Fruit fly (Drosophila melanogaster) whole organism, embryonic: ENCODE measurements around the gene Cpr73D.
A peak's percentile ranks its signal among the peaks of the same experiment; 100 is the strongest.

Experiments
- Abd-B ChIP-seq: fragments of 200-800 bp; sonication (Bioruptor generic); optimal IDR thresholded peaks from 2 replicates; lab custom pipeline; 2018; ENCODE audit warnings: missing biosample characterization, mild to moderate bottlenecking, missing genetic modification characterization, moderate library complexity
- Atf-2 ChIP-seq: fragments of 200-800 bp; sonication (Bioruptor generic); optimal IDR thresholded peaks from 2 replicates; lab custom pipeline; 2016; ENCODE audit warnings: missing biosample characterization, missing genetic modification characterization
- CG10565 ChIP-seq: fragments of 200-800 bp; sonication (Bioruptor generic); optimal IDR thresholded peaks from 3 replicates; lab custom pipeline; 2016; ENCODE audit warnings: missing biosample characterization, mild to moderate bottlenecking, missing genetic modification characterization
- CG12071 ChIP-seq: fragments of 200-800 bp; sonication (Bioruptor generic); optimal IDR thresholded peaks from 3 replicates; lab custom pipeline; 2018; ENCODE audit warnings: missing biosample characterization, mild to moderate bottlenecking, missing genetic modification characterization
- CG12155 ChIP-seq: fragments of 200-800 bp; sonication (Bioruptor generic); optimal IDR thresholded peaks from 3 replicates; lab custom pipeline; 2016; ENCODE audit warnings: missing biosample characterization, missing genetic modification characterization
- CG12219 ChIP-seq: fragments of 200-800 bp; sonication (Bioruptor generic); optimal IDR thresholded peaks from 3 replicates; lab custom pipeline; 2018; ENCODE audit warnings: missing biosample characterization, mild to moderate bottlenecking, missing genetic modification characterization
- CG14860 ChIP-seq: fragments of 200-800 bp; sonication (Bioruptor generic); IDR thresholded peaks from 3 replicates; pipeline ENCODE4 v1.3.6; 2022; ENCODE audit warnings: missing biosample characterization, missing genetic modification characterization; ENCODE audit not compliant: partially characterized antibody
- CG15011 ChIP-seq: fragments of 200-800 bp; sonication (Bioruptor generic); optimal IDR thresholded peaks from 3 replicates; lab custom pipeline; 2018; ENCODE audit warnings: missing biosample characterization, mild to moderate bottlenecking, missing genetic modification characterization
- CG15479 ChIP-seq: fragments of 200-800 bp; sonication (Bioruptor generic); optimal IDR thresholded peaks from 3 replicates; lab custom pipeline; 2019; ENCODE audit warnings: missing biosample characterization, mild to moderate bottlenecking, missing genetic modification characterization, moderate library complexity
- CG1602 ChIP-seq: fragments of 200-800 bp; sonication (Bioruptor generic); optimal IDR thresholded peaks from 3 replicates; lab custom pipeline; 2016; ENCODE audit warnings: missing biosample characterization, missing genetic modification characterization
- CG17328 ChIP-seq: fragments of 200-800 bp; sonication (Bioruptor generic); IDR thresholded peaks from 2 replicates; pipeline ENCODE4 v1.3.6; 2022; ENCODE audit warnings: missing biosample characterization, missing genetic modification characterization
- CG17359 ChIP-seq: fragments of 200-800 bp; sonication (Bioruptor generic); optimal IDR thresholded peaks from 3 replicates; lab custom pipeline; 2018; ENCODE audit warnings: missing biosample characterization, mild to moderate bottlenecking, missing genetic modification characterization, moderate library complexity
- CG17612 ChIP-seq: fragments of 200-800 bp; sonication (Bioruptor generic); IDR thresholded peaks from 2 replicates; pipeline ENCODE4 v1.3.6; 2022; ENCODE audit warnings: missing biosample characterization, missing genetic modification characterization
- CG3163 ChIP-seq: fragments of 200-800 bp; sonication (Bioruptor generic); optimal IDR thresholded peaks from 3 replicates; lab custom pipeline; 2016; ENCODE audit warnings: missing biosample characterization, missing genetic modification characterization
- CG32772 ChIP-seq: fragments of 200-800 bp; sonication (Bioruptor generic); IDR thresholded peaks from 2 replicates; pipeline ENCODE4 v1.3.6; 2022; ENCODE audit warnings: missing biosample characterization, missing genetic modification characterization
- CG3995 ChIP-seq: fragments of 200-800 bp; sonication (Bioruptor generic); optimal IDR thresholded peaks from 3 replicates; lab custom pipeline; 2016; ENCODE audit warnings: missing biosample characterization, missing genetic modification characterization
- CG43689 ChIP-seq: fragments of 200-800 bp; sonication (Bioruptor generic); IDR thresholded peaks from 2 replicates; pipeline ENCODE4 v1.3.6; 2022; ENCODE audit warnings: missing biosample characterization, missing genetic modification characterization
- CG4424 ChIP-seq: fragments of 200-800 bp; sonication (Bioruptor generic); optimal IDR thresholded peaks from 3 replicates; lab custom pipeline; 2016; ENCODE audit warnings: missing biosample characterization, missing genetic modification characterization
- CG6683 ChIP-seq: fragments of 200-800 bp; sonication (Bioruptor generic); optimal IDR thresholded peaks from 2 replicates; lab custom pipeline; 2017; ENCODE audit warnings: missing biosample characterization, mild to moderate bottlenecking, missing genetic modification characterization, missing genetic modification reagents
- CG7556 ChIP-seq: fragments of 200-800 bp; sonication (Bioruptor generic); optimal IDR thresholded peaks from 2 replicates; lab custom pipeline; 2017; ENCODE audit warnings: missing biosample characterization, mild to moderate bottlenecking, missing genetic modification characterization
- CG7745 ChIP-seq: fragments of 200-800 bp; sonication (Bioruptor generic); optimal IDR thresholded peaks from 2 replicates; lab custom pipeline; 2018; ENCODE audit warnings: missing biosample characterization, mild to moderate bottlenecking, missing genetic modification characterization, moderate library complexity
- E2f1 ChIP-seq: fragments of 200-800 bp; sonication (Bioruptor generic); IDR thresholded peaks from 2 replicates; pipeline ENCODE4 v1.3.6; 2022; ENCODE audit warnings: missing biosample characterization, missing genetic modification characterization
- ERR ChIP-seq: fragments of 200-800 bp; sonication (Bioruptor generic); optimal IDR thresholded peaks from 2 replicates; lab custom pipeline; 2016; ENCODE audit warnings: missing biosample characterization, missing genetic modification characterization
- Fer1 ChIP-seq: fragments of 200-800 bp; sonication (Bioruptor generic); optimal IDR thresholded peaks from 2 replicates; lab custom pipeline; 2017; ENCODE audit warnings: missing biosample characterization, mild to moderate bottlenecking, missing genetic modification characterization
- GATAe ChIP-seq: fragments of 200-800 bp; sonication (Bioruptor generic); conservative IDR thresholded peaks from 2 replicates; pipeline ENCODE4 v1.3.6; 2022; ENCODE audit warnings: missing biosample characterization, missing genetic modification characterization
- HLH54F ChIP-seq: fragments of 200-800 bp; sonication (Bioruptor generic); optimal IDR thresholded peaks from 3 replicates; lab custom pipeline; 2016; ENCODE audit warnings: missing biosample characterization, missing genetic modification characterization
- Hsf ChIP-seq: fragments of 200-800 bp; sonication (Bioruptor generic); optimal IDR thresholded peaks from 3 replicates; lab custom pipeline; 2016; ENCODE audit warnings: missing biosample characterization, missing genetic modification characterization
- MBD-R2 ChIP-seq: fragments of 200-800 bp; sonication (Bioruptor generic); IDR thresholded peaks from 2 replicates; pipeline ENCODE4 v1.3.6; 2022; ENCODE audit warnings: missing biosample characterization, missing genetic modification characterization
- Med ChIP-seq: fragments of 200-800 bp; sonication (Bioruptor generic); peaks from one replicate; lab custom pipeline; 2016; ENCODE audit warnings: missing biosample characterization, missing genetic modification characterization, mild to moderate bottlenecking, inconsistent platforms, moderate library complexity
- Six4 ChIP-seq: fragments of 200-800 bp; sonication (Bioruptor generic); optimal IDR thresholded peaks from 2 replicates; lab custom pipeline; 2016; ENCODE audit warnings: missing biosample characterization, missing genetic modification characterization
- Taf1 ChIP-seq: fragments of 200-800 bp; sonication (Bioruptor generic); IDR thresholded peaks from 2 replicates; pipeline ENCODE4 v1.3.6; 2022; ENCODE audit warnings: missing biosample characterization, missing genetic modification characterization
- ab ChIP-seq: fragments of 200-800 bp; sonication (Bioruptor generic); optimal IDR thresholded peaks from 2 replicates; lab custom pipeline; 2016; ENCODE audit warnings: missing biosample characterization, missing genetic modification characterization
- amos ChIP-seq: fragments of 200-800 bp; sonication (Bioruptor generic); IDR thresholded peaks from 2 replicates; pipeline ENCODE4 v1.3.6; 2022; ENCODE audit warnings: missing biosample characterization, missing genetic modification characterization; ENCODE audit not compliant: partially characterized antibody
- dati ChIP-seq: fragments of 200-800 bp; sonication (Bioruptor generic); IDR thresholded peaks from 2 replicates; pipeline ENCODE4 v1.3.6; 2022; ENCODE audit warnings: missing biosample characterization, missing genetic modification characterization
- fd3F ChIP-seq: fragments of 200-800 bp; sonication (Bioruptor generic); optimal IDR thresholded peaks from 2 replicates; lab custom pipeline; 2018; ENCODE audit warnings: missing biosample characterization, mild to moderate bottlenecking, missing genetic modification characterization, moderate library complexity
- ftz-f1 ChIP-seq: fragments of 200-800 bp; sonication (Bioruptor generic); optimal IDR thresholded peaks from 2 replicates; lab custom pipeline; 2016; ENCODE audit warnings: missing biosample characterization, missing genetic modification characterization
- grn ChIP-seq: fragments of 200-800 bp; sonication (Bioruptor generic); optimal IDR thresholded peaks from 3 replicates; lab custom pipeline; 2017; ENCODE audit warnings: missing biosample characterization, missing genetic modification characterization
- klu ChIP-seq: fragments of 200-800 bp; sonication (Bioruptor generic); IDR thresholded peaks from 2 replicates; pipeline ENCODE4 v1.3.6; 2022; ENCODE audit warnings: missing biosample characterization, missing genetic modification characterization
- lilli ChIP-seq: fragments of 200-800 bp; sonication (Bioruptor generic); optimal IDR thresholded peaks from 3 replicates; lab custom pipeline; 2016; ENCODE audit warnings: missing biosample characterization, missing genetic modification characterization
- lmd ChIP-seq: fragments of 200-800 bp; sonication (Bioruptor generic); IDR thresholded peaks from 2 replicates; pipeline ENCODE4 v1.3.6; 2022; ENCODE audit warnings: missing biosample characterization, missing genetic modification characterization
- lov ChIP-seq, 2 experiments: fragments of 200-800 bp in 1 of 2; fragments of >200 bp in 1 of 2; sonication (Bioruptor generic) in 1 of 2; IDR thresholded peaks in 1 of 2; optimal IDR thresholded peaks in 1 of 2; 2 replicates in 1 of 2; 3 replicates in 1 of 2; pipeline versions ENCODE4 v1.3.6 to Lab custom; 2017 to 2022; ENCODE audit warnings: missing biosample characterization in 1 of 2, missing genetic modification characterization in 1 of 2
- nom ChIP-seq: fragments of 200-800 bp; sonication (Bioruptor generic); optimal IDR thresholded peaks from 2 replicates; lab custom pipeline; 2017; ENCODE audit warnings: missing biosample characterization, missing genetic modification characterization, mild to moderate bottlenecking, moderate library complexity, missing genetic modification reagents
- org-1 ChIP-seq: fragments of 200-800 bp; sonication (Bioruptor generic); optimal IDR thresholded peaks from 2 replicates; lab custom pipeline; 2017; ENCODE audit warnings: missing biosample characterization, missing genetic modification characterization
- p53 ChIP-seq: fragments of 200-800 bp; sonication (Bioruptor generic); optimal IDR thresholded peaks from 2 replicates; lab custom pipeline; 2016; ENCODE audit warnings: missing biosample characterization, missing genetic modification characterization
- pfk ChIP-seq: fragments of 200-800 bp; sonication (Bioruptor generic); optimal IDR thresholded peaks from 2 replicates; lab custom pipeline; 2018; ENCODE audit warnings: missing biosample characterization, mild to moderate bottlenecking, missing genetic modification characterization, moderate library complexity
- pum ChIP-seq: fragments of 200-800 bp; sonication (Bioruptor generic); optimal IDR thresholded peaks from 2 replicates; lab custom pipeline; 2016; ENCODE audit warnings: missing biosample characterization, missing genetic modification characterization
- ranshi ChIP-seq: fragments of 200-800 bp; sonication (Bioruptor generic); IDR thresholded peaks from 2 replicates; pipeline ENCODE4 v1.3.6; 2022; ENCODE audit warnings: missing biosample characterization, missing genetic modification characterization
- seq ChIP-seq: fragments of 200-800 bp; sonication (Bioruptor generic); IDR thresholded peaks from 2 replicates; pipeline ENCODE4 v1.3.6; 2022; ENCODE audit warnings: missing biosample characterization, missing genetic modification characterization
- sna ChIP-seq: fragments of 200-800 bp; sonication (Bioruptor generic); IDR thresholded peaks from 2 replicates; pipeline ENCODE4 v1.3.6; 2022; ENCODE audit warnings: missing biosample characterization, missing genetic modification characterization; ENCODE audit not compliant: partially characterized antibody
- tap ChIP-seq: fragments of 200-800 bp; optimal IDR thresholded peaks from 3 replicates; lab custom pipeline; 2019; ENCODE audit warnings: missing biosample characterization, mild to moderate bottlenecking, missing genetic modification characterization, moderate library complexity
- yki ChIP-seq: fragments of >200 bp; optimal IDR thresholded peaks from 3 replicates; lab custom pipeline; 2018

Cpr73D gene

DNA sequence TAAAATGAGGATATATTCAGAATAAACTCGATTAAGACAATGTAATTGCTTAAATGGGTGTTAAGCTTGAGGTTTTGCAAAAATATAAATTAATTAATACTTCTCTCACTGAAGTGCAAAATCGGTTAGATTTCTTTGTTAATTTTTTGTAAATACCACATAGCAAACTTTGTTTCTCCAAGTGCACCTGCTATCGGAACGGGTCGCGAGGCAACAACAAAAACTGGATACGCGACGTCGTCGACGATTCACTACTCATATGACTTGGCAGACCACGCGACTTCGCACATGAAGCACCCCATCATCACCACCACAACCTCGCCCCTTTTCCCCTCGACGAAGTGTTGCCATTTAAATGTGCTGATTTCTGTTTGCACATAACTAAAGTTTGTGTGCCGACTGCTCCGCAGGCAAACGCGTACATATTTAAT, 49.6 kb upstream of the Cpr73D start (continued):
- TF ChIP-seq HLH54F, result no peak
- TF ChIP-seq CG6683 (GFP tag; lab: Kevin White, UChicago), result no peak
- no peak for TF ChIP-seq CG7745 (tag; lab: Kevin White, UChicago)
- TF ChIP-seq dati, result no peak
- no peak for TF ChIP-seq lov (optimal IDR thresholded peaks at IDR 0.05; lab: Kevin White, UChicago)
- TF ChIP-seq lov (GFP tag; IDR thresholded peaks at IDR 0.05; lab: Robert Waterston, UW), result no peak
- no peak for TF ChIP-seq CG3995 (GFP tag; lab: Kevin White, UChicago)
- no peak for TF ChIP-seq MBD-R2 (GFP tag; lab: Robert Waterston, UW)
- TF ChIP-seq CG15479 (GFP tag; lab: Kevin White, UChicago), result no peak
- no peak for TF ChIP-seq CG12219 (GFP tag; lab: Kevin White, UChicago)
- TF ChIP-seq ranshi (GFP tag; lab: Robert Waterston, UW), result peak; percentile 16; the same call in 1 of the 2 replicates
- no peak for TF ChIP-seq Hsf (GFP tag; lab: Kevin White, UChicago)
- peak; percentile 13 for TF ChIP-seq lilli
- TF ChIP-seq CG10565 (GFP tag; lab: Kevin White, UChicago), result no peak
- no peak for TF ChIP-seq grn (GFP tag; lab: Kevin White, UChicago)
- no peak for TF ChIP-seq p53
- TF ChIP-seq ftz-f1, result no peak
- no peak for TF ChIP-seq klu (GFP tag; lab: Robert Waterston, UW)
- TF ChIP-seq lmd (GFP tag; lab: Robert Waterston, UW), result peak; percentile 56; the same call in 1 of the 2 replicates
- TF ChIP-seq CG12155, result peak; percentile 9
- no peak for TF ChIP-seq sna (GFP tag; lab: Robert Waterston, UW)
- peak; percentile 57; the same call in 1 of the 2 replicates for TF ChIP-seq CG17612 (GFP tag; lab: Robert Waterston, UW)
- no peak for TF ChIP-seq CG14860
- no peak for TF ChIP-seq CG3163 (GFP tag; lab: Kevin White, UChicago)
- no peak for TF ChIP-seq tap (tag; lab: Kevin White, UChicago)
- TF ChIP-seq CG4424 (GFP tag; lab: Kevin White, UChicago), result no peak
- no peak for TF ChIP-seq CG7556 (GFP tag; lab: Kevin White, UChicago)
- TF ChIP-seq Fer1 (GFP tag; lab: Kevin White, UChicago), result no peak
- 0 out of 2 replicates have a peak, but pooled peaks have one; percentile 36 for TF ChIP-seq CG32772 (GFP tag; lab: Robert Waterston, UW)
- no peak for TF ChIP-seq E2f1 (GFP tag; lab: Robert Waterston, UW)
- peak; percentile 42; the same call in 1 of the 2 replicates for TF ChIP-seq Taf1 (GFP tag; lab: Robert Waterston, UW)
- TF ChIP-seq Abd-B (GFP tag; lab: Kevin White, UChicago), result no peak
- no peak for TF ChIP-seq CG15011 (GFP tag; lab: Kevin White, UChicago)
- no peak for TF ChIP-seq CG43689 (GFP tag; lab: Robert Waterston, UW)
- peak; percentile 7 for TF ChIP-seq org-1 (GFP tag; lab: Kevin White, UChicago)
- peak; percentile 33 for TF ChIP-seq CG17359
- peak; percentile 11 for TF ChIP-seq nom
- no peak for TF ChIP-seq fd3F (GFP tag; lab: Kevin White, UChicago)
- TF ChIP-seq CG12071 (GFP tag; lab: Kevin White, UChicago), result no peak
- no peak for TF ChIP-seq amos (GFP tag; lab: Robert Waterston, UW)
- TF ChIP-seq CG17328 (GFP tag; lab: Robert Waterston, UW), result peak; percentile 29; the same call in 1 of the 2 replicates
- TF ChIP-seq GATAe (GFP tag; lab: Robert Waterston, UW), result 0 out of 2 replicates have a peak, but pooled peaks have one; percentile 14
- no peak for TF ChIP-seq Atf-2 (GFP tag; lab: Kevin White, UChicago)
- no peak for TF ChIP-seq Six4 (GFP tag; lab: Kevin White, UChicago)
- no peak for TF ChIP-seq ab (GFP tag; lab: Kevin White, UChicago)
- TF ChIP-seq yki (lab: Kevin White, UChicago), result no peak
- no peak for TF ChIP-seq CG1602 (GFP tag; lab: Kevin White, UChicago)
- TF ChIP-seq pfk (GFP tag; lab: Kevin White, UChicago), result no peak
- TF ChIP-seq seq (GFP tag; lab: Robert Waterston, UW), result peak; percentile 51; the same call in 1 of the 2 replicates
- no peak for TF ChIP-seq ERR (GFP tag; lab: Kevin White, UChicago)
- no peak for TF ChIP-seq pum (GFP tag; lab: Kevin White, UChicago)
- peak; percentile 59 for TF ChIP-seq Med (GFP tag; lab: Kevin White, UChicago)
